Fruit fly (Drosophila melanogaster): ENCODE measurements around the gene CG9483.

CG9483 gene

dm6 chr2L:8849170-8849569, 17.4 kb upstream of the CG9483 start:
- no peak for TF ChIP-seq Blimp-1 (GFP tag; optimal IDR thresholded peaks at IDR 0.05)
- no peak for TF ChIP-seq Sox14 (GFP tag; optimal IDR thresholded peaks at IDR 0.05)
- no peak for TF ChIP-seq Hr4 (GFP tag; optimal IDR thresholded peaks at IDR 0.05)
- no peak for TF ChIP-seq CG15336 (GFP tag; IDR thresholded peaks at IDR 0.05)
- no peak for TF ChIP-seq fkh (GFP tag; optimal IDR thresholded peaks at IDR 0.05)
- TF ChIP-seq CG8632 (GFP tag; optimal IDR thresholded peaks at IDR 0.05) = no peak
- no peak for TF ChIP-seq Smox (GFP tag; optimal IDR thresholded peaks at IDR 0.05)

- no peak for TF ChIP-seq achi (GFP tag; optimal IDR thresholded peaks at IDR 0.05)
- TF ChIP-seq Eip75B (GFP tag; optimal IDR thresholded peaks at IDR 0.05) = no peak
- TF ChIP-seq svp (GFP tag) = no peak
- TF ChIP-seq Sox102F (GFP tag; optimal IDR thresholded peaks at IDR 0.05) = no peak
- TF ChIP-seq topi (GFP tag; optimal IDR thresholded peaks at IDR 0.05) = no peak
Observed at dm6 chr2L:8851061-8851460, 15.5 kb upstream of the CG9483 start.

- no peak for TF ChIP-seq esn (GFP tag; optimal IDR thresholded peaks at IDR 0.05)
- TF ChIP-seq Eip78C (GFP tag) = peak; percentile 29
- no peak for TF ChIP-seq acj6 (GFP tag; optimal IDR thresholded peaks at IDR 0.05)
- TF ChIP-seq fkh (GFP tag; optimal IDR thresholded peaks at IDR 0.05) = peak; percentile 99
- no peak for TF ChIP-seq Ets21C (GFP tag; optimal IDR thresholded peaks at IDR 0.05)
Observed at dm6 chr2L:8852235-8852634, 14.3 kb upstream of the CG9483 start.

- TF ChIP-seq Sox102F (GFP tag; optimal IDR thresholded peaks at IDR 0.05) (peak; percentile 25), dsx (GFP tag; optimal IDR thresholded peaks at IDR 0.05; ENCODE audit: poor library complexity, severe bottlenecking) (peak; percentile 61), cyc (GFP tag; optimal IDR thresholded peaks at IDR 0.05) (peak; percentile 45), vri (GFP tag; optimal IDR thresholded peaks at IDR 0.05) (no peak), Sox14 (GFP tag; optimal IDR thresholded peaks at IDR 0.05) (peak; percentile 56), CG8119 (GFP tag; IDR thresholded peaks at IDR 0.05) (no peak), esn (GFP tag; optimal IDR thresholded peaks at IDR 0.05) (peak; percentile 19), acj6 (GFP tag; optimal IDR thresholded peaks at IDR 0.05) (peak; percentile 25), Ets21C (GFP tag; optimal IDR thresholded peaks at IDR 0.05) (no peak), CG16779 (tag; optimal IDR thresholded peaks at IDR 0.05) (no peak), CG32006 (GFP tag; optimal IDR thresholded peaks at IDR 0.05) (no peak), Blimp-1 (GFP tag; optimal IDR thresholded peaks at IDR 0.05) (no peak), fkh (GFP tag; optimal IDR thresholded peaks at IDR 0.05) (no peak), Eip78C (GFP tag) (peak; percentile 89), CG6276 (GFP tag; optimal IDR thresholded peaks at IDR 0.05) (no peak), CG4318 (GFP tag; optimal IDR thresholded peaks at IDR 0.05) (no peak), CG10669 (GFP tag; optimal IDR thresholded peaks at IDR 0.05) (peak; percentile 62), topi (GFP tag; optimal IDR thresholded peaks at IDR 0.05) (peak; percentile 65), CG11902 (GFP tag; optimal IDR thresholded peaks at IDR 0.05) (peak; percentile 12), CG11294 (GFP tag; IDR thresholded peaks at IDR 0.05) (no peak), Hr39 (GFP tag; optimal IDR thresholded peaks at IDR 0.05) (peak; percentile 30), Lpt (GFP tag; optimal IDR thresholded peaks at IDR 0.05) (no peak), CG3919 (GFP tag; optimal IDR thresholded peaks at IDR 0.05) (peak; percentile 63), CG10631 (GFP tag; optimal IDR thresholded peaks at IDR 0.05) (peak; percentile 40), pdm3 (GFP tag; optimal IDR thresholded peaks at IDR 0.05) (no peak), CG8319 (GFP tag; optimal IDR thresholded peaks at IDR 0.05) (no peak), CG34406 (GFP tag; optimal IDR thresholded peaks at IDR 0.05) (no peak), CG6854 (GFP tag; optimal IDR thresholded peaks at IDR 0.05) (no peak), Hr38 (GFP tag; optimal IDR thresholded peaks at IDR 0.05) (no peak), Sox15 (GFP tag; optimal IDR thresholded peaks at IDR 0.05) (no peak), svp (GFP tag) (peak; percentile 86), CG6792 (GFP tag; optimal IDR thresholded peaks at IDR 0.05) (no peak), Ets96B (tag; optimal IDR thresholded peaks at IDR 0.05) (peak; percentile 73), CG6808 (GFP tag; optimal IDR thresholded peaks at IDR 0.05) (peak; percentile 60), CG1621 (tag; optimal IDR thresholded peaks at IDR 0.05) (no peak), eg (GFP tag; IDR thresholded peaks at IDR 0.05) (no peak), Hr4 (GFP tag; optimal IDR thresholded peaks at IDR 0.05) (no peak), achi (GFP tag; optimal IDR thresholded peaks at IDR 0.05) (peak; percentile 13), Gug (GFP tag; IDR thresholded peaks at IDR 0.05) (no peak), CG31627 (GFP tag; optimal IDR thresholded peaks at IDR 0.05) (no peak), CG9139 (GFP tag; optimal IDR thresholded peaks at IDR 0.05) (peak; percentile 6), net (GFP tag; optimal IDR thresholded peaks at IDR 0.05) (peak; percentile 47)
Observed at dm6 chr2L:8855482-8855881, 11.1 kb upstream of the CG9483 start.

All from whole organism, prepupa.